Comparison of ENCODE assay signal across 2 fruit fly cellular contexts in genomic region chrX:16765809-16766208, dm6.
TF ChIP-seq lines count a peak whose summit lies in the region.

No protein-coding gene starts in this region.

TF ChIP-seq in whole organism, embryonic, 481 proteins besides CTCF, POLR2A, EP300 and RAD21 (continued from another document):
- TF ChIP-seq Atf3 (GFP tag; optimal IDR thresholded peaks at IDR 0.05; lab: Kevin White, UChicago): no peak
- TF ChIP-seq HHEX (GFP tag; optimal IDR thresholded peaks at IDR 0.05; lab: Kevin White, UChicago): no peak
- TF ChIP-seq Hr51 (GFP tag; optimal IDR thresholded peaks at IDR 0.05; lab: Kevin White, UChicago): peak in 1 of 2 experiments; percentile 14
- TF ChIP-seq Gug (GFP tag; IDR thresholded peaks at IDR 0.05; lab: Robert Waterston, UW): no peak
- TF ChIP-seq Drgx (GFP tag; IDR thresholded peaks at IDR 0.05; lab: Robert Waterston, UW): peak; percentile 39; the same call in 1 of the 2 replicates
- no peak for TF ChIP-seq CG6272 (GFP tag; IDR thresholded peaks at IDR 0.05; lab: Robert Waterston, UW)
- TF ChIP-seq hbn (GFP tag; IDR thresholded peaks at IDR 0.05; lab: Robert Waterston, UW; ENCODE audit: partially characterized antibody): no peak
- peak; percentile 8 for TF ChIP-seq Sox102F (GFP tag; optimal IDR thresholded peaks at IDR 0.05; lab: Kevin White, UChicago)
- TF ChIP-seq CG34422 (GFP tag; IDR thresholded peaks at IDR 0.05; lab: Robert Waterston, UW): no peak
- TF ChIP-seq tll (GFP tag; optimal IDR thresholded peaks at IDR 0.05; lab: Kevin White, UChicago): no peak
- no peak for TF ChIP-seq Spps (tag; optimal IDR thresholded peaks at IDR 0.05; lab: Kevin White, UChicago)
TF ChIP-seq in whole organism, embryonic: peak in this region for 7.

TF ChIP-seq in whole organism, prepupa, 60 proteins besides CTCF, POLR2A, EP300 and RAD21 (continued from another document):
- no peak for TF ChIP-seq CG16779 (tag; optimal IDR thresholded peaks at IDR 0.05; lab: Kevin White, UChicago)
- 0 out of 3 replicates have a peak, but pooled peaks have one; percentile 38 for TF ChIP-seq eg (GFP tag; IDR thresholded peaks at IDR 0.05; lab: Robert Waterston, UW)
- TF ChIP-seq acj6 (GFP tag; optimal IDR thresholded peaks at IDR 0.05; lab: Kevin White, UChicago): peak; percentile 40
- TF ChIP-seq CG11294 (GFP tag; IDR thresholded peaks at IDR 0.05; lab: Robert Waterston, UW): no peak
- TF ChIP-seq CG7368 (GFP tag; optimal IDR thresholded peaks at IDR 0.05; lab: Kevin White, UChicago): no peak
- TF ChIP-seq OdsH (GFP tag; optimal IDR thresholded peaks at IDR 0.05; lab: Kevin White, UChicago): peak; percentile 54
- TF ChIP-seq CG11902 (GFP tag; optimal IDR thresholded peaks at IDR 0.05; lab: Kevin White, UChicago): no peak
- TF ChIP-seq CG8119 (GFP tag; IDR thresholded peaks at IDR 0.05; lab: Robert Waterston, UW): peak; percentile 46; the same call in 2 of the 3 replicates
- TF ChIP-seq vri (GFP tag; optimal IDR thresholded peaks at IDR 0.05; lab: Kevin White, UChicago): no peak
- TF ChIP-seq Hr39 (GFP tag; optimal IDR thresholded peaks at IDR 0.05; lab: Kevin White, UChicago): no peak
- TF ChIP-seq svp (GFP tag; lab: Kevin White, UChicago): no peak
- TF ChIP-seq lz (GFP tag; optimal IDR thresholded peaks at IDR 0.05; lab: Kevin White, UChicago): no peak
- TF ChIP-seq ss (GFP tag; optimal IDR thresholded peaks at IDR 0.05; lab: Kevin White, UChicago): peak in 1 of 2 experiments; percentile 24
- TF ChIP-seq CG10631 (GFP tag; optimal IDR thresholded peaks at IDR 0.05; lab: Kevin White, UChicago): peak; percentile 42
- TF ChIP-seq CG15336 (GFP tag; IDR thresholded peaks at IDR 0.05; lab: Robert Waterston, UW): peak; percentile 65; the same call in 1 of the 2 replicates
- peak; percentile 84 for TF ChIP-seq Eip78C (GFP tag; lab: Kevin White, UChicago)
- no peak for TF ChIP-seq Sox15 (GFP tag; optimal IDR thresholded peaks at IDR 0.05; lab: Kevin White, UChicago)
- TF ChIP-seq Smox (GFP tag; optimal IDR thresholded peaks at IDR 0.05; lab: Kevin White, UChicago): peak; percentile 7
- TF ChIP-seq CG32006 (GFP tag; optimal IDR thresholded peaks at IDR 0.05; lab: Kevin White, UChicago): peak; percentile 55
- TF ChIP-seq CG34406 (GFP tag; optimal IDR thresholded peaks at IDR 0.05; lab: Kevin White, UChicago): no peak
- TF ChIP-seq topi (GFP tag; optimal IDR thresholded peaks at IDR 0.05; lab: Kevin White, UChicago): peak; percentile 1
- TF ChIP-seq Hr4 (GFP tag; optimal IDR thresholded peaks at IDR 0.05; lab: Kevin White, UChicago): peak; percentile 63
- peak; percentile 10 for TF ChIP-seq Met (GFP tag; optimal IDR thresholded peaks at IDR 0.05; lab: Kevin White, UChicago)
- no peak for TF ChIP-seq Sox102F (GFP tag; optimal IDR thresholded peaks at IDR 0.05; lab: Kevin White, UChicago)
- TF ChIP-seq salr (GFP tag; optimal IDR thresholded peaks at IDR 0.05; lab: Kevin White, UChicago): no peak
- peak; percentile 37 for TF ChIP-seq Eip75B (GFP tag; optimal IDR thresholded peaks at IDR 0.05; lab: Kevin White, UChicago)
